Fruit fly (Drosophila melanogaster) whole organism, adult: ENCODE data around the gene Uck.

Experiments
- CG12768 ChIP-seq: fragments of 200-800 bp; sonication (Bioruptor generic); optimal IDR thresholded peaks from 2 replicates; lab custom pipeline; 2017; ENCODE audit warnings: missing biosample characterization, missing genetic modification characterization, mild to moderate bottlenecking, moderate library complexity, missing genetic modification reagents
- CG14711 ChIP-seq: fragments of 200-800 bp; sonication (Bioruptor generic); optimal IDR thresholded peaks from 2 replicates; lab custom pipeline; 2018; ENCODE audit warnings: missing biosample characterization, mild to moderate bottlenecking, missing genetic modification characterization, moderate library complexity
- CG33017 ChIP-seq: fragments of 200-800 bp; sonication (Bioruptor generic); optimal IDR thresholded peaks from 2 replicates; lab custom pipeline; 2018; ENCODE audit warnings: missing biosample characterization, mild to moderate bottlenecking, missing genetic modification characterization, moderate library complexity
- CG7045 ChIP-seq: fragments of 200-800 bp; sonication (Bioruptor generic); optimal IDR thresholded peaks from 2 replicates; lab custom pipeline; 2017; ENCODE audit warnings: missing biosample characterization, mild to moderate bottlenecking, missing genetic modification characterization
- CG7101 ChIP-seq: fragments of 200-800 bp; sonication (Bioruptor generic); optimal IDR thresholded peaks from 2 replicates; lab custom pipeline; 2018; ENCODE audit warnings: missing biosample characterization, mild to moderate bottlenecking, missing genetic modification characterization, moderate library complexity
- Clk ChIP-seq: fragments of 200-800 bp; sonication (Bioruptor generic); optimal IDR thresholded peaks from 2 replicates; lab custom pipeline; 2017; ENCODE audit warnings: missing biosample characterization, missing genetic modification characterization
- Crg-1 ChIP-seq: fragments of 200-800 bp; sonication (Bioruptor generic); optimal IDR thresholded peaks from 2 replicates; lab custom pipeline; 2016; ENCODE audit warnings: missing biosample characterization, missing genetic modification characterization
- Mnt ChIP-seq: fragments of 200-800 bp; sonication (Bioruptor generic); optimal IDR thresholded peaks from 2 replicates; lab custom pipeline; 2016; ENCODE audit warnings: missing biosample characterization, mild to moderate bottlenecking, missing genetic modification characterization
- bab1 ChIP-seq: fragments of 200-800 bp; sonication (Bioruptor generic); optimal IDR thresholded peaks from 3 replicates; lab custom pipeline; 2019; ENCODE audit warnings: missing biosample characterization, mild to moderate bottlenecking, missing genetic modification characterization, moderate library complexity
- cic ChIP-seq: fragments of 200-800 bp; sonication (Bioruptor generic); optimal IDR thresholded peaks from 2 replicates; lab custom pipeline; 2017; ENCODE audit warnings: missing biosample characterization, mild to moderate bottlenecking, missing genetic modification characterization, moderate library complexity
- cnc ChIP-seq, 2 experiments: fragments of >200 bp; optimal IDR thresholded peaks; 2 replicates each; lab custom pipeline; 2017
- kay ChIP-seq: fragments of 200-800 bp; sonication (Bioruptor generic); peaks from one replicate; lab custom pipeline; 2016; ENCODE audit warnings: missing biosample characterization, missing genetic modification characterization, borderline replicate concordance
- pad ChIP-seq: fragments of 200-800 bp; sonication (Bioruptor generic); optimal IDR thresholded peaks from 3 replicates; lab custom pipeline; 2017; ENCODE audit warnings: missing biosample characterization, missing genetic modification characterization, mild to moderate bottlenecking, moderate library complexity, missing genetic modification reagents

DNA sequence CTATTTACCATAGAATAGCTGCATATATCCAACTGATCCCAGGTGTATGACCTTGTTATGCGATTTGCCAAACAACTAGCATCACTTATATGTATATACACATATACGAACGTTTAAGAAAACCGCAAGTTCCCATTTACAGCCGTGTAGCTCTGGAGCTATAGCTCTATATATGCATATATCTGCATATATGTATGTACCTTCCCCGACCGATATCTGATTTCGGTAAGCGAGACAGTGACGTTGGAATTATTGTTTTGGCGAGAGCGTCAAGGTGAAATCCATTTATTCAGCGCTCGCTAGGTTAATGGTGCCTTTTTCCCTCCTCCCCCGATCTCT, 30.0 kb upstream of the Uck start:
- TF ChIP-seq CG7101 (tag; lab: Kevin White, UChicago) = no peak
- no peak for TF ChIP-seq CG7045 (GFP tag; lab: Kevin White, UChicago)
- no peak for TF ChIP-seq Clk
- no peak for TF ChIP-seq cnc (optimal IDR thresholded peaks at IDR 0.05; lab: Kevin White, UChicago)
- TF ChIP-seq cic (GFP tag; lab: Kevin White, UChicago) = no peak
- no peak for TF ChIP-seq Mnt
- TF ChIP-seq CG12768 (GFP tag; lab: Kevin White, UChicago) = no peak
- peak; percentile 90 for TF ChIP-seq pad (GFP tag; lab: Kevin White, UChicago)
- TF ChIP-seq Crg-1 (GFP tag; lab: Kevin White, UChicago) = peak; percentile 4
- TF ChIP-seq kay (GFP tag; lab: Kevin White, UChicago) = peak; percentile 69
- TF ChIP-seq bab1 (GFP tag; lab: Kevin White, UChicago) = no peak
- no peak for TF ChIP-seq CG14711 (tag; lab: Kevin White, UChicago)
- TF ChIP-seq CG33017 (tag; lab: Kevin White, UChicago) = no peak
